Worm (Caenorhabditis elegans): Measurements from ENCODE around the gene K08D8.1.

Gene K08D8.1

DNA sequence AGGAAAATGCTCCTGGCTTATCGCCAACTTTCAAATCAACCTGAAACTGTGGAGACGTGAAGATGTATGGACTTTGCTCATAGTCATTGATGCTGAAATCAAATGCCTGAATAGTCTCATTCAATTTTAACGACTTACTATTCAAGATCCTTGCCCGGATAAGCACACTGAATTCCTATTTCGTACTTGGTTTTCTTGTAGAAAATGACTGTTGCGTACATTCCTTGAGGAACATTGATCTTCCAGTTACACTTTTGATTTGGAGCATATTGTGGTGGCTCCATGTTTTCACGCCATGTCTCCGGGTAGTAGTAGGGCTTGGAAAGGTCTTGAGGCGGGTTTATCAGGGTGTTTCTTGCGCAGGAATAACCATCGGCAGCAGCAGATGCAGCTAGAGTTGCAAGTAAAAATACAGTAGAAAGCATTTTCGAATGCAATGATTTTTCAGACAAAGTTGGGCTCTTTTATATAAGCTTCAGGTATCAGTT is 22.3 kb downstream of the K08D8.1 start, which contains the start of gene irg-6:
Gene irg-6 (minus strand): TSS at position 438 of the 488 bp plus-strand sequence.
- TF ChIP-seq ztf-25 (GFP tag; IDR thresholded peaks at IDR 0.05) (no peak), Y53F4B.3 (GFP tag; IDR thresholded peaks at IDR 0.05) (no peak), cebp-1 (GFP tag; IDR thresholded peaks at IDR 0.05) (no peak), cebp-1 (tag; optimal IDR thresholded peaks at IDR 0.05) (no peak), madf-8 (GFP tag; conservative IDR thresholded peaks at IDR 0.05) (no peak), C17E4.6 (GFP tag; IDR thresholded peaks at IDR 0.05) (no peak), ztf-6 (GFP tag; IDR thresholded peaks at IDR 0.05) (no peak)

DNA sequence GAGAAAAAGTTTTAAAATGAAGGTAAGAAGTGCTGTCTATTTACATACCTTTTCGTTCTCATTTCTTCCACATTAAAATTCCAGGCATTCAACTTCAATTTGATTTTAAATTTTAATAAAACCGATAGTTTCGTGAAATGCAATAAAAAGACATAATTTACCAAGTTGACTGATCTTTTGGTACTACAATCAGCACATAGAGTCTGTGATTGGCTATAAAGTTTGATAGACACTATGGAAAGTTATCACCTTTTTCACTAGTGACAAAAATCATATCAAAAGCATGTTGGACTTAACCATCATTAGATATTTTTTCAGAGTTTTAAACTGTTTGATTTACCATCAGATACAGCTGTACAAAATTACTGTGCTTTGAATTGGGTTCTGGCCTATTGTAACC is 23.2 kb downstream of the K08D8.1 start, which contains the start of gene srz-15:
Gene srz-15 (plus strand): TSS at position 301 of the 400 bp plus-strand sequence.
- no peak for TF ChIP-seq nfya-2 (GFP tag; IDR thresholded peaks at IDR 0.05)
- TF ChIP-seq athp-1 (tag; optimal IDR thresholded peaks at IDR 0.05), result no peak
- TF ChIP-seq lin-35 (GFP tag; optimal IDR thresholded peaks at IDR 0.05), result no peak
- TF ChIP-seq ztf-26 (tag; optimal IDR thresholded peaks at IDR 0.05), result no peak
- no peak for TF ChIP-seq let-607 (tag; optimal IDR thresholded peaks at IDR 0.05)
- TF ChIP-seq unc-130 (GFP tag; optimal IDR thresholded peaks at IDR 0.05), result no peak
- TF ChIP-seq aptf-3 (GFP tag; IDR thresholded peaks at IDR 0.05), result no peak
- no peak for TF ChIP-seq rpc-1 (optimal IDR thresholded peaks at IDR 0.05)
- TF ChIP-seq rpc-1 (tag; optimal IDR thresholded peaks at IDR 0.05), result no peak
- no peak for TF ChIP-seq unc-62 (GFP tag; optimal IDR thresholded peaks at IDR 0.05)
- TF ChIP-seq hlh-26 (GFP tag; conservative IDR thresholded peaks at IDR 0.05), result no peak
- TF ChIP-seq attf-3 (GFP tag; conservative IDR thresholded peaks at IDR 0.05), result no peak
- TF ChIP-seq atf-7 (tag; optimal IDR thresholded peaks at IDR 0.05), result no peak
- no peak for TF ChIP-seq fkh-3 (tag; optimal IDR thresholded peaks at IDR 0.05)
- TF ChIP-seq efl-1 (GFP tag; optimal IDR thresholded peaks at IDR 0.05), result no peak
- TF ChIP-seq madf-10 (tag; optimal IDR thresholded peaks at IDR 0.05), result no peak
- TF ChIP-seq chd-7 (tag; optimal IDR thresholded peaks at IDR 0.05), result no peak
- TF ChIP-seq B0336.3 (GFP tag; IDR thresholded peaks at IDR 0.05), result no peak
- no peak for TF ChIP-seq attf-6 (GFP tag; IDR thresholded peaks at IDR 0.05)
- no peak for TF ChIP-seq nhr-90 (tag; optimal IDR thresholded peaks at IDR 0.05)
- TF ChIP-seq let-526 (GFP tag; IDR thresholded peaks at IDR 0.05), result no peak

DNA sequence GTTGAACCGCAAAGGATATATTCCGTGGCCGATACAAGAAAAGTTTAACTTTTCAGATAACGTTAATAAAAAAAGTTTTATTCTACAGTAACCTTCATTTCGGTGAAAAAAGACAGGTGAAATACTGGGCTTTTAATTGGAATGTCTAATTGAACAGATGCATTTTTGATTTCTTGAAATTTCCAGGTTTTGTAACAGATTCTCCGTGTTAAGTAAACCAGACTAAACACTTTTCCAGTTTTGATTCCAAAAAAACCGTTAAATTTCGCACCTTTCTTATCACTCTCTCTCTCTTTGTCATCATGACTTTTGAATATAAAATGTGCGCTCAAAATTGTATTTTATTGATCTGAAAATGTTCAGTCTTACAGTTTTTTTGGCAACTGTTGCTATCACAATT is 26.0 kb downstream of the K08D8.1 start, which contains the start of gene C32H11.3:
Gene C32H11.3 (plus strand): TSS at position 301 of the 400 bp plus-strand sequence.
- no peak for TF ChIP-seq F52B5.7 (tag; optimal IDR thresholded peaks at IDR 0.05)
- no peak for TF ChIP-seq ztf-26 (tag; optimal IDR thresholded peaks at IDR 0.05)

DNA sequence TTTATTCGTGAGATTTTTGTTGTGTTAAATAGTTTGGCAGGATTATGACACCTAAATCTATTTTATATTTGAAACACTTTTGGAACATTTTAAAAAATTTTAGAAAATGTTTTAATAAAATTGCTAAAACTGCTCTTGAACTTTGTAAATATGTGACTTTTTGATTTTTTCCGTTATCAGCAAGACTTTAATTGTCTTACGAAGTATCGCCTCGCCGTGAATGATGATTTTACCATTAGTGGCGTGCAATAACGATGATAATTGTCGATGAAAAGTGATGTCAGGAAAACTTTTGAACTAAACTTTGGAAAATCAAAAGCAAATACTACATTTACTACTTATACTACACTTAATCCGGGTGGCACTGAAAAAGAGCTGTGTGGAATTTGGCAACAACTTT is 28.3 kb downstream of the K08D8.1 start:
- TF ChIP-seq ceh-91 (GFP tag; IDR thresholded peaks at IDR 0.05) (no peak), lsl-1 (GFP tag; optimal IDR thresholded peaks at IDR 0.05) (no peak), Y53G8AR.9 (GFP tag; conservative IDR thresholded peaks at IDR 0.05) (no peak), cebp-2 (GFP tag; IDR thresholded peaks at IDR 0.05) (no peak), nfya-1 (tag; optimal IDR thresholded peaks at IDR 0.05; ENCODE audit: borderline replicate concordance, insufficient read depth) (no peak), sea-2 (GFP tag; IDR thresholded peaks at IDR 0.05) (no peak), dpff-1 (tag; optimal IDR thresholded peaks at IDR 0.05) (no peak), dox-1 (GFP tag; IDR thresholded peaks at IDR 0.05) (no peak), bed-2 (GFP tag; IDR thresholded peaks at IDR 0.05) (no peak), Y95B8A.8 (GFP tag; IDR thresholded peaks at IDR 0.05) (no peak), zfh-2 (GFP tag; conservative IDR thresholded peaks at IDR 0.05) (no peak), nhr-179 (tag; optimal IDR thresholded peaks at IDR 0.05) (no peak), F39B2.1 (GFP tag; IDR thresholded peaks at IDR 0.05) (no peak), zim-3 (tag; optimal IDR thresholded peaks at IDR 0.05) (no peak), ztf-22 (GFP tag; optimal IDR thresholded peaks at IDR 0.05) (no peak), nhr-27 (tag; optimal IDR thresholded peaks at IDR 0.05) (no peak), F10E7.11 (tag; optimal IDR thresholded peaks at IDR 0.05) (no peak)

All from whole organism, young adult.